Worm (Caenorhabditis elegans): ENCODE measurements around the gene col-115.
A peak's percentile ranks its signal among the peaks of the same experiment; 100 is the strongest.

Gene col-115

DNA sequence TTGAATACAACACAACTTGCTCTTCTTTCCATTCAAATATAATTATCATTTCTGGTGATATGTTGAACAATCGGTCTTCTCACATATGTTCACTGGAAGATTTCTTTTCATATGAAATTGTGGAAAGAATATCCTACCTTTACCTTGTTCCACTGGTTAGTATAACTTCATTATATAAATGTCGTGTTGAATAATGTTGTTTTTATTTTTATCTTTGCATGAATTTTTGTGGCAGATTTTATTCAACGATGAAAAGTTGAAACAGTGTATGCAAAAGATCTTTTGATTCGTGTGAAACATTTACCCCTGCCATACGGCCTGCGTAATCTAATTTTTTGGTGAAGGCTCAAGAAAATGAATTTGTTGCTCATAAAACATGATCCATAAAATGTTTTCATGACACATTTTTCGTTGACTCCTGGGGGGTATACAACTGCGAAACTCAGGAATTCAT is 26.6 kb upstream of the col-115 start (continued):
- TF ChIP-seq dmd-8 (GFP tag; IDR thresholded peaks at IDR 0.05) (0 out of 2 replicates have a peak, but pooled peaks have one; percentile 21), F49E8.2 (tag; optimal IDR thresholded peaks at IDR 0.05; ENCODE audit: borderline replicate concordance) (peak; percentile 94), Y105C5A.15 (GFP tag; IDR thresholded peaks at IDR 0.05) (0 out of 2 replicates have a peak, but pooled peaks have one; percentile 64), duxl-1 (tag; optimal IDR thresholded peaks at IDR 0.05; ENCODE audit: poor library complexity) (peak; percentile 60), Y5F2A.4 (GFP tag; optimal IDR thresholded peaks at IDR 0.05) (peak; percentile 26), nhr-41 (GFP tag; IDR thresholded peaks at IDR 0.05) (no peak)

DNA sequence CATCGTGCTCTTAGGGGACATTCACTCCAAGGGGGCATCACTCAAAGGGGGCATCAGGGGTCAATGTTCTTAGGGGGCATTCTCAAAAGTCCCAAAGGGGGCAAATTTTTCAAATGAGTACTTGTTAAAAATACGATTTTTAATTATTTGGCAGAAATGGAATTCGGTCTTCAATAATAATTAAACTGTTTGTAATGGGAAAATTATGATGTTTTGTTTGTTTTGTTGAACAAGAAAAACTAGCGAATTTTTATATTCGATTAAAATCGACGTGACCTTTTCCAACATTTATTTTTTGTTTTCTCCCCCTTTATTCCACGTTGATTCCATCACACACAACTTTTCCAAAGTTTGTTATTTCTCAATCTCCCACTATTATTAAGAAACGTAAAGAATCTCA is 21.5 kb upstream of the col-115 start, which contains the start of gene F57H12.5:
F57H12.5 (plus strand) TSS at position 301 of the 400 bp plus-strand sequence.
- TF ChIP-seq nhr-237 (tag; optimal IDR thresholded peaks at IDR 0.05) (no peak), tra-1 (GFP tag; IDR thresholded peaks at IDR 0.05) (no peak), nhr-10 (tag; optimal IDR thresholded peaks at IDR 0.05) (no peak)

DNA sequence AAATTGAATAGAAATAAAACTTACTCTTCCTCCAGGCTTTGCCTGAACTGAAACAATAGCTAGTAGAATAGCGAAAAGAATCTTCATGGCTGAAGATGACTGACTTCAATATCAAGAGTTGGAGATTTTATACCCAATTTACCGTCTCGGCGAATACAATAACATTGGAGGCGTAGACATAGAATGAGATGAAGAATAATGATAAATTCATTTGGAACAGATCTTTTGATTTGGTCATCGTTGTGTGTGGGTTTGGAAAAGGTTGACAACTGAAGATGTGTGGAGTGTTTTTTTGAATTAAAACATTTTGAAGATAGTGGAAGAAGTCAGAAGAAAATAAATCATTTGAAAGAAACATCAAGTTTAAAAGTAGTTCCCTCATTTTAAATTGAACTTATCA is 12.3 kb upstream of the col-115 start, which contains the start of gene F57H12.6:
F57H12.6 (minus strand) TSS at position 101 of the 400 bp plus-strand sequence.
- peak; percentile 84 for TF ChIP-seq aha-1 (tag)
- no peak for TF ChIP-seq tag-97 (GFP tag; IDR thresholded peaks at IDR 0.05)

DNA sequence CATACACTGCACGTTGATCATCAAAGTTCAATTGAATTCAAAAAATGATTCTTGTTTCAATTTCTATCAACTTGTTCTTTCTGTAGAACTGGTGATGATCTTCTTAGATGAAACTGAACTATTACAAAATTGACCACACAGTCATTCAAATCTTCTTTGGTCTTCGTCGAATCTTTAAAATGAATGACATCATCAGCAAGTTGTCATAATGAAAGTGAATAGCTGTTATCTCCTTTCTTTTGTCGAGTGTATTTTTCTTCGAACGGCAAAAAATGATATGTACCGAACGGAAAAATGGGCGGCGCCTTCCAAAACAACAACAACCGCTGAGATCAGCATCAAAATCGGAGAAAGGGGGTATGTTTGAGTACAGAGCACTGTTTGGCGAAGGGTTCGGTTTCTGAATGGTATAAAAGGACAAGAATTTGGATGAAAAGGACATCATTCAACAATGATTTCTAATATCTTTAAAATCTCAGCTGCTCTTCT is 11.0 kb upstream of the col-115 start, which contains the start of gene ora-1:
ora-1 (plus strand) TSS at position 439 of the 489 bp plus-strand sequence.
- TF ChIP-seq Y105C5A.15 (GFP tag; IDR thresholded peaks at IDR 0.05) (no peak), ctbp-1 (GFP tag; IDR thresholded peaks at IDR 0.05) (no peak), egl-43 (GFP tag; IDR thresholded peaks at IDR 0.05) (no peak), Y75B8A.6 (GFP tag; IDR thresholded peaks at IDR 0.05) (no peak), aha-1 (tag) (peak; percentile 49), nhr-42 (GFP tag; IDR thresholded peaks at IDR 0.05) (no peak), unc-62 (GFP tag; optimal IDR thresholded peaks at IDR 0.05 in 1 of 2) (peak in 1 of 2 experiments; percentile 14), unc-62 (tag; optimal IDR thresholded peaks at IDR 0.05) (no peak), hmg-1.1 (GFP tag; IDR thresholded peaks at IDR 0.05) (no peak), aly-2 (tag; optimal IDR thresholded peaks at IDR 0.05) (no peak), zfp-3 (GFP tag; conservative IDR thresholded peaks at IDR 0.05) (no peak), zip-2 (tag; optimal IDR thresholded peaks at IDR 0.05) (no peak)

DNA sequence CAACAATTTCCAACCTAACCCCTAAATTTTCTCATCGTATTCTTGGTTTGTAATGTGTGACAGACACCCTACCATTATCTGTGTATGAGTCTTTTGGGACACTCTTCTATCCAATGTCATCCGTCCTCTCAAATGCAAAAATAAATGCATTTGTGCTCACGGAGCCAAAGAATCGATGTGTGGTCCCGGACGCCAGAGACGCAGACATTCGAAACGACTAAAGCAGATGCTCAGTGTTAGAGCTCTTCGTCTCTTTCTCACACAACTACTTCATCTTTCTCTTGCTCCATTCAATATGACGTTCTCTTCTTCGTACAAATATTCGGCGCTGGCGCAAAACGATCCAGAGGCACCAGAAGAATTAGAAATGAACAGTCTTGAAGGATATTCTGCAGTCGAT is 8.9 kb upstream of the col-115 start, which contains the start of gene unc-24:
unc-24 (plus strand) TSS at position 283 of the 400 bp plus-strand sequence.
- TF ChIP-seq aly-2 (tag; optimal IDR thresholded peaks at IDR 0.05) (no peak), madf-9 (GFP tag; conservative IDR thresholded peaks at IDR 0.05) (no peak), dmd-6 (GFP tag; IDR thresholded peaks at IDR 0.05) (no peak), lin-39 (tag; optimal IDR thresholded peaks at IDR 0.05) (no peak), snpc-1.2 (GFP tag; IDR thresholded peaks at IDR 0.05) (no peak), zfp-3 (GFP tag; conservative IDR thresholded peaks at IDR 0.05) (no peak), R02D3.7 (tag; optimal IDR thresholded peaks at IDR 0.05) (no peak), F10B5.3 (tag; optimal IDR thresholded peaks at IDR 0.05) (no peak), ama-1 (optimal IDR thresholded peaks at IDR 0.05) (no peak), unc-62 (GFP tag; optimal IDR thresholded peaks at IDR 0.05 in 1 of 2) (peak in 1 of 2 experiments; percentile 45), unc-62 (tag; optimal IDR thresholded peaks at IDR 0.05) (no peak), mdl-1 (tag; optimal IDR thresholded peaks at IDR 0.05) (peak in 1 of 2 experiments; percentile 3), aha-1 (tag) (peak; percentile 87), ceh-20 (GFP tag; IDR thresholded peaks at IDR 0.05) (no peak), nhr-237 (tag; optimal IDR thresholded peaks at IDR 0.05) (no peak), nhr-6 (tag; optimal IDR thresholded peaks at IDR 0.05) (no peak), ceh-28 (tag; optimal IDR thresholded peaks at IDR 0.05) (no peak), nhr-48 (tag; optimal IDR thresholded peaks at IDR 0.05) (no peak), set-16 (GFP tag; IDR thresholded peaks at IDR 0.05) (no peak), fkh-10 (GFP tag; optimal IDR thresholded peaks at IDR 0.05) (no peak), lin-13 (GFP tag; optimal IDR thresholded peaks at IDR 0.05) (no peak)

All from whole organism, L4 larva.